Fruit fly (Drosophila melanogaster) whole organism, prepupa: ENCODE measurements around the gene PolD1.

Experiments
- CG6854 ChIP-seq: fragments of 200-800 bp; sonication (Bioruptor generic); optimal IDR thresholded peaks from 2 replicates; lab custom pipeline; 2017; ENCODE audit warnings: missing biosample characterization, mild to moderate bottlenecking, missing genetic modification characterization
- CG7368 ChIP-seq: fragments of 200-800 bp; sonication (Bioruptor generic); optimal IDR thresholded peaks from 3 replicates; lab custom pipeline; 2016; ENCODE audit warnings: missing biosample characterization, missing genetic modification characterization
- OdsH ChIP-seq: fragments of 200-800 bp; sonication (Bioruptor generic); optimal IDR thresholded peaks from 3 replicates; lab custom pipeline; 2016; ENCODE audit warnings: missing biosample characterization, missing genetic modification characterization

DNA sequence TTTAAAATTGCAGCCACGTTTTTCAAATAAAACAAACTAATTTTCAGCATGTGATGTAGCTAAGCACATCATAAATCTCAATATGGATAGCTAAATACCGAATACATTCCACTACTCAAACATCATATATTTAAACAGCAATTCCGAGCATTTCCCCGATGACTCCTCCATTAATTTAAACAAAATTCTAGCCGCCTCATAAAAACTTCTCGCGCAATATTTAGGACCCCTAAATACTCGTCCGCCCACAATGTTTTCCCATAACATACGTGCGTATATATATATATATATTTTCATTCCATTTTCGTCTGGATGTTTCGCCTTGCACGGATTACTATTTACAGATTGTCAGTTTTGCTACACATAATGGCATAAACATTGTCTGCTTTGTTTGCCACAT lies 8.4 kb upstream of the PolD1 start:
- TF ChIP-seq CG7368 (GFP tag; lab: Kevin White, UChicago): no peak
- no peak for TF ChIP-seq OdsH
- TF ChIP-seq CG6854: no peak
